Fruit fly (Drosophila melanogaster): ENCODE measurements around the gene Fum1.

DNA sequence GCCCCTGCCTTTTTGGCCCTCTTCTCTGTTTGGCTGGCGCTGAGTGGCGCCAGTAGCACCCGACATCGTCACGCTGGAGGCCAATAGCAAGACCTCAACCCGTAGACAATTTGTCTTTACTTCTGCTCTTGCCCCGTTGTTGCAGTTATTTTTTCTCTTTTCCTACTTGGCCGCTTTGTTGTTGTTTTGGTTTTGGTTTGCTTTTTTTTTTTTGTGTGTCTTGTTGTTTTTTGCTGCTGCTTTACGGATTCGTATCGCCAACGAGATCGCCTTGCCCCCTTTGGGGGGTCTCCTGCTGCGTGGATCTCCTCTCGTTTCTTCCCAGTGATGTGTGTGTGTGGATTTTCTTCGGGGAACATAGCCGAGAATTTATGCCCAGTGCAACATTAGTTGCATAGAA is 46.3 kb upstream of the Fum1 start:
- TF ChIP-seq achi (GFP tag; optimal IDR thresholded peaks at IDR 0.05) (peak; percentile 29), Eip78C (GFP tag) (peak; percentile 47), Blimp-1 (GFP tag; optimal IDR thresholded peaks at IDR 0.05) (no peak), Sox14 (GFP tag; optimal IDR thresholded peaks at IDR 0.05) (peak; percentile 6), Smox (GFP tag; optimal IDR thresholded peaks at IDR 0.05) (no peak), pdm3 (GFP tag; optimal IDR thresholded peaks at IDR 0.05) (peak; percentile 8), CG32006 (GFP tag; optimal IDR thresholded peaks at IDR 0.05) (peak; percentile 46)
